Worm (Caenorhabditis elegans) whole organism, L4 larva: Measurements from ENCODE around the gene R11D1.13.
A peak's percentile ranks its signal among the peaks of the same experiment; 100 is the strongest.

Experiments
- T26A8.4 ChIP-seq: fragments of 200-800 bp; sonication (Bioruptor generic); IDR thresholded peaks from 2 replicates; pipeline ENCODE4 v1.3.6; 2022; ENCODE audit warnings: missing genetic modification characterization, missing compliant biosample characterization
- Y105C5A.15 ChIP-seq: fragments of 200-800 bp; sonication (Bioruptor generic); IDR thresholded peaks from 2 replicates; pipeline ENCODE4 v1.3.6; 2022; ENCODE audit warnings: missing genetic modification characterization, missing compliant biosample characterization
- ceh-32 ChIP-seq: sonication (generic microtip); optimal IDR thresholded peaks from 2 replicates; lab custom pipeline; 2016; ENCODE audit warnings: mild to moderate bottlenecking, missing genetic modification characterization, missing compliant biosample characterization; ENCODE audit not compliant: poor library complexity
- daf-19 ChIP-seq: fragments of 200-800 bp; sonication (Bioruptor generic); conservative IDR thresholded peaks from 2 replicates; pipeline ENCODE4 v1.3.6; 2022; ENCODE audit warnings: missing genetic modification characterization, missing compliant biosample characterization
- dpl-1 ChIP-seq: fragments of 150-350 bp; optimal IDR thresholded peaks from 2 replicates; lab custom pipeline; 2014; ENCODE audit warnings: missing biosample characterization, missing genetic modification reagents, missing genetic modification characterization
- duxl-1 ChIP-seq: sonication (generic microtip); optimal IDR thresholded peaks from 2 replicates; lab custom pipeline; 2016; ENCODE audit warnings: mild to moderate bottlenecking, missing genetic modification characterization, moderate library complexity, missing compliant biosample characterization; ENCODE audit not compliant: poor library complexity
- fos-1 ChIP-seq: fragments of 150-350 bp; optimal IDR thresholded peaks from 2 replicates; lab custom pipeline; 2014; ENCODE audit warnings: missing biosample characterization, missing genetic modification characterization
- nhr-11 ChIP-seq: fragments of 150-350 bp; optimal IDR thresholded peaks from 2 replicates; lab custom pipeline; 2014; ENCODE audit warnings: missing biosample characterization, missing genetic modification characterization
- nhr-28 ChIP-seq: fragments of 150-350 bp; optimal IDR thresholded peaks from 2 replicates; lab custom pipeline; 2014; ENCODE audit warnings: missing biosample characterization, missing genetic modification characterization
- nhr-77 ChIP-seq: fragments of 150-350 bp; optimal IDR thresholded peaks from 2 replicates; lab custom pipeline; 2014; ENCODE audit warnings: missing biosample characterization, missing genetic modification characterization
- php-3 ChIP-seq: fragments of 200-800 bp; sonication (Bioruptor generic); IDR thresholded peaks from 2 replicates; pipeline ENCODE4 v1.3.6; 2022; ENCODE audit warnings: missing genetic modification reagents, missing genetic modification characterization, missing compliant biosample characterization
- pqm-1 ChIP-seq: sonication (generic microtip); optimal IDR thresholded peaks from 2 replicates; lab custom pipeline; 2017; ENCODE audit warnings: missing biosample characterization, missing genetic modification characterization
- ztf-11 ChIP-seq: fragments of 150-350 bp; optimal IDR thresholded peaks from 2 replicates; lab custom pipeline; 2014; ENCODE audit warnings: missing biosample characterization, missing genetic modification characterization

- TF ChIP-seq pqm-1 (tag; lab: Kevin White, UChicago) (peak; percentile 42), T26A8.4 (0 out of 2 replicates have a peak, but pooled peaks have one; percentile 43), ztf-11 (tag; lab: Kevin White, UChicago) (no peak), php-3 (GFP tag; lab: Robert Waterston, UW) (no peak), Y105C5A.15 (no peak), nhr-11 (tag; lab: Kevin White, UChicago) (peak; percentile 88), nhr-28 (peak; percentile 80), daf-19 (GFP tag; lab: Robert Waterston, UW) (no peak), nhr-77 (peak; percentile 96), duxl-1 (tag; lab: Kevin White, UChicago) (no peak), ceh-32 (tag; lab: Kevin White, UChicago) (no peak), dpl-1 (GFP tag; lab: Kevin White, UChicago) (peak; percentile 85), fos-1 (no peak)
Observed at ce11 chrV:12728062-12728665, 1.2 kb downstream of the R11D1.13 start, which contains the start of the genes rpl-28 and mrpl-49.
